Fruit fly (Drosophila melanogaster): ENCODE results near the gene CG11854.

CG11854 gene

DNA sequence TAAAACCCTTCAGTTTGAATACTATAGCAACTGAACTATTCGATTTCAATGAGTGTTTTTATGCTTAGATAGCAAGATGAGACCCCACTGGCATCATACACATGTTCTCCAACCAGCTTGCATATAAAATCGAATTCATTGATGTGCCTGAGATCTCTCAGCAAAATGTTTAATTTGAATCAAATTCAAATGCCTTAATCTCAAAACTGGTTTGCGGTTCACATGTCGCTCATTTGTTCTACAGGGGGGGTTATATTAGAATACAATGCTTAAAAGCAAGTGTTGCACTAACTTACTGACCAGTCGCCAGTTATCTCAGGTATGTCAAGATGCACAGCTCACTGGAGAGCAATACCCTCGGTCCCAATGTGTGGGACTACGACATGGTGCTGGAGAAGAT, 22.8 kb upstream of the CG11854 start, which contains the start of gene CG31103:
CG31103 (plus strand) TSS at position 301 of the 400 bp plus-strand sequence.
- TF ChIP-seq Sin3A (optimal IDR thresholded peaks at IDR 0.05) = no peak
- no peak for TF ChIP-seq insv (optimal IDR thresholded peaks at IDR 0.05)
- no peak for TF ChIP-seq ttk (optimal IDR thresholded peaks at IDR 0.05)
- no peak for TF ChIP-seq Myc (optimal IDR thresholded peaks at IDR 0.05)

DNA sequence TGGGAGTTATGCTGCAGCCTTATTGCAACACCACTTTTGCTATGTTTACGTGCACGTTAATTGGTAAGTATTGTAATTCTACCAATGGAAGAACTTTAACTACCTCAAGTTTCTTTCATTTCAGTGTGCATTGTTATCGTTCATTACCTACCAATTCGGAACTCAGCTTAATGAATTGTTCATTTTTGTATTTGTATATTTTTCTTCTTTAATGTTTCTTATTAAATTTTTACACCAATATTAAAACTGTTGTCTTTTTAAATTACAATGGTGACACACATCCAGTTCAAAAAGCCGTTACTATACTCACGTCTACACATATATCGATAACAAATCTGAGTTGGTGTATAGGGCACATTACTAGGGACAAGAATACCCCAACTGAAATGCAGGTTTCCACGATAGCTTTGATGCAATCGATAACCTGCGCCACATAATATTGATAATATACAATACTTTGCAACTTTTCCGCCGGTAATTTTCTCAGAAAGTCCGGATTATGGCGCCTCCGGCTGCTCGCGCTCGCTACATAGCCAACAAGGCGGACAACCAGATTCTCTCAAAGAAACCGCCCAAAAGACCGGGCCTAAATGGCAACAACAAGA, 20.5 kb upstream of the CG11854 start, which contains the start of gene Alg9:
Alg9 (plus strand) TSS at position 387 of the 605 bp plus-strand sequence.
- no peak for TF ChIP-seq insv (optimal IDR thresholded peaks at IDR 0.05)
- TF ChIP-seq psq (optimal IDR thresholded peaks at IDR 0.05) = no peak
- TF ChIP-seq Myc (optimal IDR thresholded peaks at IDR 0.05) = no peak
- TF ChIP-seq ttk (optimal IDR thresholded peaks at IDR 0.05) = no peak
- TF ChIP-seq h (optimal IDR thresholded peaks at IDR 0.05) = no peak
- no peak for TF ChIP-seq Sin3A (optimal IDR thresholded peaks at IDR 0.05)

DNA sequence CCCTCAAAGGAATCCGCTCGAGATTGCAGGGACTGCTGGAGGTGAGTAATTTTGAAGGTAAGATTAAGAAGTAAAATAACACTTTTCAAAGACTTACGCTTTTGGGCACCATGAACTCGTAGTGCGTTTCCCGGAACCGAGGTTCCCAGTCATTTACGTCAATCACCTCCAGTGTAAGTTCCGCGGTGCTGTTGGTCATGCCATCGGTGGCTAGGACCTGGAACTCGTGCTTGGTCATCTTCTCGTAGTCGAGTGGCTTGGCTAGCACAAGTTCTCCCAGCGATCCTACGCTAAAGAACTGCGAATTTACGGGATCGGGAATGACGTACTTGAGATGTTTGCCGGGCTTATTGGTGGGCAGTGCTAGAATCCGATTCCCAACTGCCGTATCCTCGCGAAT, 16.3 kb upstream of the CG11854 start:
- TF ChIP-seq Sin3A (optimal IDR thresholded peaks at IDR 0.05) = no peak
- TF ChIP-seq insv (optimal IDR thresholded peaks at IDR 0.05) = no peak
- TF ChIP-seq psq (optimal IDR thresholded peaks at IDR 0.05) = no peak
- no peak for TF ChIP-seq h (optimal IDR thresholded peaks at IDR 0.05)
- TF ChIP-seq Myc (optimal IDR thresholded peaks at IDR 0.05) = no peak
- no peak for TF ChIP-seq ttk (optimal IDR thresholded peaks at IDR 0.05)

DNA sequence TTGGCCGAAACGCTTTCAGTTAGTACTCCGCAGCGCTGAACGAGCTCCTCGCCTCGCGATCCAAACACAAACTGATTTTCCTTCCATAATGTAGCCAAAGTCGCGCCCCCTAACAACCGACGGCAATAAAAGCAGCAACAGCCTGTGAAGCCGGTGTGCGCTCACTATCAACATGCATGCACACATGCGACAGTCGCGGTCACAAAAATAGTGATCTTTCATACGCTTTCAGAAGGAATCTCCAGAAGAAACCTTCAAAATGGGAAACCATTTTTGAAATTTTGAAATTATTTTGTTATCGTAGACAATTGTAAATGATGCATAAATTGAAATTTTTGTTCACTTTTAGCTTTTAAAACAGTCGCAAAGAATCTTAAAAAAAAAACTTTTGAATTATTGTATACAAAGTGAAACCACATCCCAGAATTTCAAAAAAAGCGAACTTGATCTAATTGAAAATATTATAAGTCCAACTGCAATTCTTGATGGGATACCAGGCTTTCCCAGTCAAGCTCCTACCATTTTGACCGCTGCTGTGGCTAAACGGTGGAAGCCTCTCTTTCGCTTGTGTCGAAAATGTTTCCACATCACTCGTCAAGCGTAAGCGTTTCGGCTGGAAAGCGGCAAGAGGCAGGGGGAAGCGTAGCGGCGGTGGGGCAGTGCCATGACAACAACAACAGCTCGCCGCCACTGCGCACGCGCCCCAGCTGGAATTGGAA, 9.4 kb upstream of the CG11854 start, which contains the start of gene Cad96Cb:
Cad96Cb (minus strand) TSS at position 51 of the 719 bp plus-strand sequence.
- TF ChIP-seq Sin3A (optimal IDR thresholded peaks at IDR 0.05) = no peak
- TF ChIP-seq Myc (optimal IDR thresholded peaks at IDR 0.05) = no peak
- no peak for TF ChIP-seq ttk (optimal IDR thresholded peaks at IDR 0.05)
- TF ChIP-seq h (optimal IDR thresholded peaks at IDR 0.05) = no peak
- TF ChIP-seq psq (optimal IDR thresholded peaks at IDR 0.05) = no peak
- TF ChIP-seq insv (optimal IDR thresholded peaks at IDR 0.05) = no peak

DNA sequence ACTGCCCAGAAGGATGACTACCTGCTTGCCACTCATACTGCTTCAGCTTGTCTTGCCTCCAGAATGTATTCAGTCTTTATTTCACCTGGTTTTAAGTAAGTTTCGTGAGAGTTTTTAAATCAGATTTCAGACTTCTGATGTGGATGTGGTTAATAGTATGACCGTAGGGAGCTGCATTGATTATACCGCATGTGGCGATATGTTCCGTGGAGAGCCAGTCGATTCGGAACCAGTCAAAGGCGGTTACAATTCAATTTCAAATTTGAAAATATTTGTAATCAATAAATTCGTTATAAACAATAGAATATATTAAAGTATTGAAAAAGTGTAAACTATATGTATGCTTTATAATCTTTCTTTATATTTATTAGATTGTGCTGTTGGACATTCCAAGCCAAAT, 6.5 kb upstream of the CG11854 start, which contains the start of gene Sil1:
Sil1 (minus strand) TSS at position 168 of the 400 bp plus-strand sequence.
- TF ChIP-seq insv (optimal IDR thresholded peaks at IDR 0.05) (no peak), ttk (optimal IDR thresholded peaks at IDR 0.05) (no peak), Myc (optimal IDR thresholded peaks at IDR 0.05) (no peak), Sin3A (optimal IDR thresholded peaks at IDR 0.05) (no peak), h (optimal IDR thresholded peaks at IDR 0.05) (no peak)

DNA sequence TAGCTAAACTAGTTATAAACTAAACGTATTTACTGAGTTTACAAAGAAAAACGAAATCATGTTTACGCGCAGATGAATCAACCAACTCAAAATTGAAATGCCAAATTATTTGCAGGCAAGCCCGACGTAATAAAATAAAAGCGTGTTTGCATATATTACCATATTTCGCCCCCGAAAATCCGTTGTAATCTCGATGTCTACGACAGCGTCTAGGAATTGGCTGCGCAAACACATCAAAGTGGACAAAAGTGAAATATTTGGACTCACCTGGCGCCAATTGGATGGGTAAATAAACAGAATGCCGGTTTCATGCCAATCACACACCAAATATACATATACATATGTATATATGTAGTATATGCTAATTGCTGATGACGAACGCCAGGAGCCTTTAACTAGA, 5.7 kb upstream of the CG11854 start:
- no peak for TF ChIP-seq insv (optimal IDR thresholded peaks at IDR 0.05)
- TF ChIP-seq Sin3A (optimal IDR thresholded peaks at IDR 0.05) = no peak
- TF ChIP-seq psq (optimal IDR thresholded peaks at IDR 0.05) = no peak
- TF ChIP-seq Myc (optimal IDR thresholded peaks at IDR 0.05) = no peak
- no peak for TF ChIP-seq ttk (optimal IDR thresholded peaks at IDR 0.05)
- no peak for TF ChIP-seq h (optimal IDR thresholded peaks at IDR 0.05)

DNA sequence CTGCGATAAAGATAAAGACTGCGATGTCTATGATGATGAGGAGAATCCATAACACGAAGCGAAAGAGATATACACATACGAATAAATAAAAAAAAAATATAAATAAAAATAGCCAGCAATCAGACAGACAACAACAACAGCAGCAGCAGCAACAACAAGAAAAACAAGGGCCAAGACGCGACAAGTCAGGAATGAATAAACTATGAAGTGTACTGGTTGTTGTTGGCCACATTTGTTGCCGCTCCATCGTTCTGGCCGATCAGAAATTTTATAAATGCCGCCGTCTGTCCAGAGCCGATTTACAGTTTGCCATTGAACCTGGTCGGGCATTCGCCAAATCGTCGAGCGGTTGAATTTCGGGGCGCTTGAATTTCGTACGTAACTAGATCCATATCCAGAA, 4.5 kb upstream of the CG11854 start, which contains the start of gene Jhbp7:
Jhbp7 (plus strand) TSS at position 301 of the 400 bp plus-strand sequence.
- TF ChIP-seq Myc (optimal IDR thresholded peaks at IDR 0.05) (no peak), Sin3A (optimal IDR thresholded peaks at IDR 0.05) (no peak), ttk (optimal IDR thresholded peaks at IDR 0.05) (no peak), insv (optimal IDR thresholded peaks at IDR 0.05) (no peak), h (optimal IDR thresholded peaks at IDR 0.05) (no peak), psq (optimal IDR thresholded peaks at IDR 0.05) (no peak)

DNA sequence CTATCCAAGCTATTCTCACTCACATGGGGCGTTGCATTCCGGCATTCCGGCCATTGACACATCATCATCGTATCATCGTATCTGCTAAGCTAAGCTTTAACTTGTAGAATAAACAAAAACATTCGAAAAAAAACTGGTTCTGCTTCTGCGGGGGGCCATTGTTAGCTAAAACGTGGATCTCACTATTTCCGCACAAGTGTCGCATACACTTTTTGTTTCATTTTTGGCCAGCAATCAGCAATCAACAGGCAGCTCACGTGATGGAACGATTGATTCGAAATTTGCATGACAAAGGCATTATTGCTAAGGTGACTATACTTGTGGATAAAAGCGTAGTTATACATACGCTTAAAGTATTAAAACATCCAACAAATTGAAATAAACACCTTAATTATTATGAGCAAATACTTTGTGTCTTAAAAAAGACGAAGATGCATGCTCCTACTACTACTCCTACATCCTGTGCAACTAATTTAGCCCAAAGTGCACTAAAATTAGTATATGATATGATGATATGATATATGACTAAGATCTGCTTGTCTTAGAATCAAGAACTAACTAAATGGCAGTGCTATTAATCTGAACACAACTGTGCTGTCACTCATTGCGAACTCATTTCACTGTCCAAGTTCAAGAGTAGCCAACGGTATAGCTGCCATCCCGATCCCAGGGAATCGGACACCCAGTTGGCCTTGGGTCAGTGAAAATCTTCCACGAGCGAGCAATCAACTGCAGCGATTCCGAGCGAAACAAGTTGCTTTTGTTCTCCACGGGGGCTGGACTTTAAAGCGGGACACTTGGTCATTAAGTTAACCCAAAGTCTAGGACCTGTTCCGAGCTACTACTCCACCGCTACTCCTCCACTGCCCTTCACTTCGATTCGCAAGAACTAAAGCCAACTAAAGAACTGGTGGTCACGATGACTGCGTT, 2.8 kb upstream of the CG11854 start:
- TF ChIP-seq Sin3A (optimal IDR thresholded peaks at IDR 0.05) = no peak
- TF ChIP-seq Myc (optimal IDR thresholded peaks at IDR 0.05) = no peak
- no peak for TF ChIP-seq psq (optimal IDR thresholded peaks at IDR 0.05)

DNA sequence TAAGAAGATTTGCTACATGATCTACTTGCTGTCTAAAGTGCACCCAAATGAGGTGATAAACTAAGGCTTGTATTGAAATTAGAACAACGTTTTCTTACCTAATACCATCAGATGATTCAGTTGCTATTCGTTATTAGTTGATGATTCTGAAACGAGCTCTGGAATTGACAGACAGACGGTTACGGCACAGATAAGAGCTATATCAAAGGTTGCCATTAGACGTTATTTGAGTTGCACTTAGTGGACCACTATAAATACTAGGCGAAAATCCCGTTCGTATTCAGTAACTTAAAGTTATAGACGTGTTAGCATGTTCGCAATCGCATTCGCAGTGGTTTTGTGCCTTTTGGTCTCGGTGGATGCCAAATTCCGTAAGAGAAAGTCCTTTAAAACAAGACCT, 1.9 kb upstream of the CG11854 start, which contains the start of gene to:
to (plus strand) TSS at position 301 of the 400 bp plus-strand sequence.
- no peak for TF ChIP-seq Sin3A (optimal IDR thresholded peaks at IDR 0.05)
- no peak for TF ChIP-seq psq (optimal IDR thresholded peaks at IDR 0.05)
- TF ChIP-seq insv (optimal IDR thresholded peaks at IDR 0.05) = no peak
- no peak for TF ChIP-seq h (optimal IDR thresholded peaks at IDR 0.05)
- no peak for TF ChIP-seq Myc (optimal IDR thresholded peaks at IDR 0.05)
- TF ChIP-seq ttk (optimal IDR thresholded peaks at IDR 0.05) = no peak

DNA sequence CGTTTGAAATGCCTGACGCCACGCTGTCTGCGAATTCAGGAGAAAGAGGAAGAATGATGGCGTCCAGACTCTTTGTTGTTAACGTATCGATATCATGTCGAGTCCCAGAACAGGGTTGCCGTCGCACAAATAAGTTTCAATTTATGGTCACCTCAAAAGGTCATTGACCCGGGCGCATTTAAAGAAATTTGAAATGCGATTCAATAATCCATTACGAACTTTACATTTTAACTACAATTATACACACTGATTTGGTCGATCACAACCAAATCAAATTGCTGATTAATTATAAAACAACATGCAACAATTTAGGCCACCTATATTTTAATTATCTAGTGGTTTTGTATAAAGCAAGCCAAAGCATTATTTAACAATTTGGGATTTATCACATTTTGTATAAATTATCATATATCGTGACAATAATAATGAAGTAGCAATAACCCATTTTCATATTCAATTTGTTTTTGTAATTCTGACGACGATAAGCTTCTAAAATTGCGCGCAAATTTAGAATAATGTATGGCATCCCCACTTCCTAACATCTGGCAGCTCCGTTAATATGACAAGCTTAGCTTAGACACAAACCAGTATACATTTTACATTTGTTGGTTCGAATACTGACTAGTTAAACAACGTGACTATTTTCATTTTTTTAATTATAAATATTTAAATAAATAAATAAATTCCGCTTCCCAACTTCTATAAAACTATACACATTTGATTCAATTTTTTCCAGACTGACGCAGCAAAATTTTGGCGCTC, 3.4 kb downstream of the CG11854 start, which contains the start of gene bam:
bam (minus strand) TSS at position 58 of the 762 bp plus-strand sequence.
- TF ChIP-seq ttk (optimal IDR thresholded peaks at IDR 0.05) (no peak), Myc (optimal IDR thresholded peaks at IDR 0.05) (no peak), psq (optimal IDR thresholded peaks at IDR 0.05) (no peak)

DNA sequence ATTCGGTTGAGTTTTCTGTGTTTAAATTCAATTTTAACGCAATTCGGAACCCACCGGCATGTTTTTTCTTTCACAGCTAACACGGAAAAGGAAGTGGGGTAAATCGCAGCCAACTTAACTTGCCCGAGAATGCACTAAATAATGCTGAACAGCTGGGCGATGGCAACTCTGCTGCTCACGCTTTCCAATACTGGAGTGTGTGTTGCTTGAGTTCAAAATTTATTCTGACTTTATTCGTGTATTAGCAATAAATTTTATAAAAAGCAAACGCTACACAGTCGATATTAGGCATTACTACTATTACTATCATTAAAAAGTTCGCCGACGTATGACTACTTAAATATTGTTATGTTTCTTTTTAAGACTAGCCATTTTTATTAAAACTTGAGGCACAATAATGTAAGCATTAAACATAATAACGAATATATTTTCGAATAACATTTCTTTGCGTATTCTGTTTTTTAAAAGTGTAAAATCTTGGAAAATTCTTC, 5.6 kb downstream of the CG11854 start, which contains the start of the genes RpS27 and Nup37:
RpS27 (minus strand) TSS at position 136 of the 491 bp plus-strand sequence.
Nup37 (plus strand) TSS at position 280 of the 491 bp plus-strand sequence.
- no peak for TF ChIP-seq insv (optimal IDR thresholded peaks at IDR 0.05)
- no peak for TF ChIP-seq psq (optimal IDR thresholded peaks at IDR 0.05)
- TF ChIP-seq Sin3A (optimal IDR thresholded peaks at IDR 0.05) = no peak
- TF ChIP-seq ttk (optimal IDR thresholded peaks at IDR 0.05) = no peak
- TF ChIP-seq h (optimal IDR thresholded peaks at IDR 0.05) = no peak
- no peak for TF ChIP-seq Myc (optimal IDR thresholded peaks at IDR 0.05)

Data from Kc167 (cell line).